Worm (Caenorhabditis elegans): ENCODE measurements around the gene T02H6.3.

DNA sequence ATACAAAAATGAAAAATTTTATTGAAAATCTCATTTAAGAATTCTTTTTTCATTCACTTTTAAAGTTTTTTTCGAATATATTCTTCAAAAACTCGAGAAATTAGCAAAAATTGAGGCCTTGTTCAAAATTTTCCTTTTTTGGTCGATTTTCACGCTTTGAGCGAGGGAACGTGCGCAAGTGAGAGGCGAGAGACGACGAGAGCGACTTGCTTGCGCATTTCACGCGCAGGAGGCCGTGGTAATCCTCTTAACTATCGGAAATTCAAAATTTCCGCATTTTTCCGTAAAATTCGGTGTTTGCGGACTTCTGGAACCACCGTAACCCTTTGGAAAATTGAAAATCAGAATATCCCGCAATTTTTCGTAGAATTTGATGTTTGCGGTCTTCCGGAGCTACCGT is 38.3 kb downstream of the T02H6.3 start:
- TF ChIP-seq skn-1 (tag; optimal IDR thresholded peaks at IDR 0.05) = no peak
- TF ChIP-seq lin-13 (GFP tag; optimal IDR thresholded peaks at IDR 0.05) = no peak
- TF ChIP-seq elt-1 (tag; optimal IDR thresholded peaks at IDR 0.05) = no peak
- TF ChIP-seq mab-5 (tag; optimal IDR thresholded peaks at IDR 0.05) = no peak
